Fruit fly (Drosophila melanogaster) whole organism, embryonic: ENCODE results near the gene unc-119.

Experiments used
- Ada2b ChIP-seq: fragments of 200-800 bp; sonication (Bioruptor generic); IDR thresholded peaks from 2 replicates; pipeline ENCODE4 v1.3.6; 2022; ENCODE audit warnings: missing biosample characterization, missing genetic modification characterization
- Aef1 ChIP-seq: fragments of 200-800 bp; sonication (Bioruptor generic); IDR thresholded peaks from 3 replicates; pipeline ENCODE4 v1.3.6; 2022; ENCODE audit warnings: missing biosample characterization, missing genetic modification characterization
- Asciz ChIP-seq: fragments of 200-800 bp; sonication (Bioruptor generic); optimal IDR thresholded peaks from 2 replicates; lab custom pipeline; 2017; ENCODE audit warnings: missing biosample characterization, mild to moderate bottlenecking, missing genetic modification characterization, missing genetic modification reagents
- Atf3 ChIP-seq: fragments of 200-800 bp; sonication (Bioruptor generic); optimal IDR thresholded peaks from 3 replicates; lab custom pipeline; 2016; ENCODE audit warnings: missing biosample characterization, missing genetic modification characterization
- Awh ChIP-seq: fragments of 200-800 bp; sonication (Bioruptor generic); IDR thresholded peaks from 2 replicates; pipeline ENCODE4, ENCODE4 v1.3.6; 2022; ENCODE audit warnings: missing biosample characterization, missing genetic modification characterization
- Bdp1 ChIP-seq: fragments of 200-800 bp; sonication (Bioruptor generic); optimal IDR thresholded peaks from 3 replicates; lab custom pipeline; 2016; ENCODE audit warnings: missing biosample characterization, missing genetic modification characterization
- Bgb ChIP-seq: fragments of 200-800 bp; sonication (Bioruptor generic); IDR thresholded peaks from 2 replicates; pipeline ENCODE4 v1.3.6; 2022; ENCODE audit warnings: missing biosample characterization, missing genetic modification characterization; ENCODE audit not compliant: partially characterized antibody
- BtbVII ChIP-seq: fragments of 200-800 bp; sonication (Bioruptor generic); optimal IDR thresholded peaks from 3 replicates; lab custom pipeline; 2017; ENCODE audit warnings: missing biosample characterization, mild to moderate bottlenecking, missing genetic modification characterization
- CG10274 ChIP-seq: fragments of 200-800 bp; sonication (Bioruptor generic); optimal IDR thresholded peaks from 3 replicates; lab custom pipeline; 2017; ENCODE audit warnings: missing biosample characterization, mild to moderate bottlenecking, missing genetic modification characterization
- CG10543 ChIP-seq: fragments of 200-800 bp; sonication (Bioruptor generic); optimal IDR thresholded peaks from 3 replicates; lab custom pipeline; 2017; ENCODE audit warnings: missing biosample characterization, mild to moderate bottlenecking, missing genetic modification characterization, moderate library complexity
- CG11398 ChIP-seq: fragments of 200-800 bp; sonication (Bioruptor generic); optimal IDR thresholded peaks from 2 replicates; lab custom pipeline; 2016; ENCODE audit warnings: missing biosample characterization, missing genetic modification characterization
- CG11504 ChIP-seq: fragments of 200-800 bp; sonication (Bioruptor generic); optimal IDR thresholded peaks from 3 replicates; lab custom pipeline; 2019; ENCODE audit warnings: missing biosample characterization, mild to moderate bottlenecking, missing genetic modification characterization, moderate library complexity
- CG11723 ChIP-seq: fragments of 200-800 bp; sonication (Bioruptor generic); optimal IDR thresholded peaks from 2 replicates; lab custom pipeline; 2017; ENCODE audit warnings: missing biosample characterization, mild to moderate bottlenecking, missing genetic modification characterization
- CG12104 ChIP-seq: fragments of 200-800 bp; sonication (Bioruptor generic); optimal IDR thresholded peaks from 3 replicates; lab custom pipeline; 2016; ENCODE audit warnings: missing biosample characterization, missing genetic modification characterization
- CG12744 ChIP-seq: fragments of 200-800 bp; sonication (Bioruptor generic); optimal IDR thresholded peaks from 2 replicates; lab custom pipeline; 2016; ENCODE audit warnings: missing biosample characterization, missing genetic modification characterization
- CG12769 ChIP-seq: fragments of 200-800 bp; sonication (Bioruptor generic); optimal IDR thresholded peaks from 2 replicates; lab custom pipeline; 2019; ENCODE audit warnings: missing biosample characterization, mild to moderate bottlenecking, missing genetic modification characterization, moderate library complexity
- CG16813 ChIP-seq: fragments of 200-800 bp; sonication (Bioruptor generic); IDR thresholded peaks from 3 replicates; pipeline ENCODE4 v1.3.6; 2022; ENCODE audit warnings: missing biosample characterization, missing genetic modification characterization; ENCODE audit not compliant: partially characterized antibody
- CG2889 ChIP-seq: fragments of 200-800 bp; sonication (Bioruptor generic); IDR thresholded peaks from 3 replicates; pipeline ENCODE4 v1.3.6; 2022; ENCODE audit warnings: missing biosample characterization, missing genetic modification characterization
- CG33557 ChIP-seq: fragments of 200-800 bp; sonication (Bioruptor generic); optimal IDR thresholded peaks from 2 replicates; lab custom pipeline; 2019; ENCODE audit warnings: missing biosample characterization, mild to moderate bottlenecking, missing genetic modification characterization, moderate library complexity
- CG6683 ChIP-seq: fragments of 200-800 bp; sonication (Bioruptor generic); optimal IDR thresholded peaks from 2 replicates; lab custom pipeline; 2017; ENCODE audit warnings: missing biosample characterization, mild to moderate bottlenecking, missing genetic modification characterization, missing genetic modification reagents
- CHES-1-like ChIP-seq: fragments of 200-800 bp; sonication (Bioruptor generic); optimal IDR thresholded peaks from 2 replicates; lab custom pipeline; 2016; ENCODE audit warnings: missing biosample characterization, missing genetic modification characterization
- Deaf1 ChIP-seq: fragments of 200-800 bp; optimal IDR thresholded peaks from 3 replicates; lab custom pipeline; 2019; ENCODE audit warnings: missing biosample characterization, mild to moderate bottlenecking, missing genetic modification characterization, moderate library complexity
- Dip3 ChIP-seq: fragments of 200-800 bp; sonication (Bioruptor generic); optimal IDR thresholded peaks from 3 replicates; lab custom pipeline; 2016; ENCODE audit warnings: missing biosample characterization, missing genetic modification characterization
- ERR ChIP-seq: fragments of 200-800 bp; sonication (Bioruptor generic); optimal IDR thresholded peaks from 2 replicates; lab custom pipeline; 2016; ENCODE audit warnings: missing biosample characterization, missing genetic modification characterization
- Fer3 ChIP-seq: fragments of 200-800 bp; sonication (Bioruptor generic); optimal IDR thresholded peaks from 2 replicates; lab custom pipeline; 2018; ENCODE audit warnings: missing biosample characterization, mild to moderate bottlenecking, missing genetic modification characterization, moderate library complexity
- HHEX ChIP-seq: fragments of 200-800 bp; sonication (Bioruptor generic); optimal IDR thresholded peaks from 3 replicates; lab custom pipeline; 2017; ENCODE audit warnings: missing biosample characterization, mild to moderate bottlenecking, missing genetic modification characterization, missing genetic modification reagents
- HLH54F ChIP-seq: fragments of 200-800 bp; sonication (Bioruptor generic); optimal IDR thresholded peaks from 3 replicates; lab custom pipeline; 2016; ENCODE audit warnings: missing biosample characterization, missing genetic modification characterization
- Hr39 ChIP-seq: fragments of >200 bp; optimal IDR thresholded peaks from 2 replicates; lab custom pipeline; 2017
- Meics ChIP-seq: fragments of 200-800 bp; sonication (Bioruptor generic); optimal IDR thresholded peaks from 2 replicates; lab custom pipeline; 2017; ENCODE audit warnings: missing biosample characterization, mild to moderate bottlenecking, missing genetic modification characterization
- Oaz ChIP-seq: fragments of 200-800 bp; sonication (Bioruptor generic); IDR thresholded peaks from 2 replicates; pipeline ENCODE4 v1.3.6; 2022; ENCODE audit warnings: missing biosample characterization, missing genetic modification characterization
- PHDP ChIP-seq: fragments of 200-800 bp; sonication (Bioruptor generic); optimal IDR thresholded peaks from 3 replicates; lab custom pipeline; 2018; ENCODE audit warnings: missing biosample characterization, mild to moderate bottlenecking, missing genetic modification characterization, moderate library complexity
- Rfx ChIP-seq: fragments of 200-800 bp; sonication (Bioruptor generic); IDR thresholded peaks from 2 replicates; pipeline ENCODE4 v1.3.6; 2022; ENCODE audit warnings: missing biosample characterization, missing genetic modification characterization
- Sry-β ChIP-seq: fragments of 200-800 bp; sonication (Bioruptor generic); optimal IDR thresholded peaks from 2 replicates; lab custom pipeline; 2018; ENCODE audit warnings: missing biosample characterization, mild to moderate bottlenecking, missing genetic modification characterization, moderate library complexity
- Ssrp ChIP-seq: fragments of 200-800 bp; sonication (Bioruptor generic); optimal IDR thresholded peaks from 2 replicates; lab custom pipeline; 2018; ENCODE audit warnings: missing biosample characterization, mild to moderate bottlenecking, missing genetic modification characterization, moderate library complexity
- al ChIP-seq: fragments of 200-800 bp; sonication (Bioruptor generic); IDR thresholded peaks from 2 replicates; pipeline ENCODE4 v1.3.6; 2022; ENCODE audit warnings: missing biosample characterization, missing genetic modification characterization
- ara ChIP-seq: fragments of 200-800 bp; sonication (Bioruptor generic); IDR thresholded peaks from 2 replicates; pipeline ENCODE4 v1.3.6; 2022; ENCODE audit warnings: missing biosample characterization, missing genetic modification characterization
- bigmax ChIP-seq: fragments of 200-800 bp; sonication (Bioruptor generic); optimal IDR thresholded peaks from 2 replicates; lab custom pipeline; 2018; ENCODE audit warnings: missing biosample characterization, mild to moderate bottlenecking, missing genetic modification characterization
- chm ChIP-seq: fragments of 200-800 bp; sonication (Bioruptor generic); IDR thresholded peaks from 2 replicates; pipeline ENCODE4 v1.3.6; 2022; ENCODE audit warnings: missing biosample characterization, missing genetic modification characterization
- ems ChIP-seq: fragments of 200-800 bp; sonication (Bioruptor generic); optimal IDR thresholded peaks from 3 replicates; lab custom pipeline; 2016; ENCODE audit warnings: missing biosample characterization, missing genetic modification characterization
- ftz-f1 ChIP-seq: fragments of 200-800 bp; sonication (Bioruptor generic); optimal IDR thresholded peaks from 2 replicates; lab custom pipeline; 2016; ENCODE audit warnings: missing biosample characterization, missing genetic modification characterization
- gcm ChIP-seq: fragments of 200-800 bp; sonication (Bioruptor generic); optimal IDR thresholded peaks from 2 replicates; lab custom pipeline; 2019; ENCODE audit warnings: missing biosample characterization, mild to moderate bottlenecking, missing genetic modification characterization, moderate library complexity
- kay ChIP-seq: fragments of 200-800 bp; sonication (Bioruptor generic); optimal IDR thresholded peaks from 2 replicates; lab custom pipeline; 2016; ENCODE audit warnings: missing biosample characterization, missing genetic modification characterization
- lola ChIP-seq, 3 experiments: fragments of >200 bp in 2 of 3; fragments of 200-800 bp in 1 of 3; sonication (Bioruptor generic) in 1 of 3; optimal IDR thresholded peaks; 2 replicates each; lab custom pipeline; 2017 to 2019; ENCODE audit warnings: missing biosample characterization in 3 of 3, missing genetic modification characterization in 3 of 3, mild to moderate bottlenecking in 1 of 3, moderate library complexity in 1 of 3
- pros ChIP-seq: fragments of 200-800 bp; sonication (Bioruptor generic); optimal IDR thresholded peaks from 3 replicates; lab custom pipeline; 2019; ENCODE audit warnings: missing biosample characterization, mild to moderate bottlenecking, missing genetic modification characterization, moderate library complexity
- ranshi ChIP-seq: fragments of 200-800 bp; sonication (Bioruptor generic); IDR thresholded peaks from 2 replicates; pipeline ENCODE4 v1.3.6; 2022; ENCODE audit warnings: missing biosample characterization, missing genetic modification characterization
- shn ChIP-seq: fragments of 200-800 bp; sonication (Bioruptor generic); optimal IDR thresholded peaks from 3 replicates; lab custom pipeline; 2016; ENCODE audit warnings: missing biosample characterization, missing genetic modification characterization
- sim ChIP-seq: fragments of 200-800 bp; sonication (Bioruptor generic); IDR thresholded peaks from 2 replicates; pipeline ENCODE4 v1.3.6; 2022; ENCODE audit warnings: missing biosample characterization, missing genetic modification characterization
- sisA ChIP-seq: fragments of 200-800 bp; sonication (Bioruptor generic); IDR thresholded peaks from 2 replicates; pipeline ENCODE4 v1.3.6; 2022; ENCODE audit warnings: missing biosample characterization, missing genetic modification characterization
- slp2 ChIP-seq: fragments of 200-800 bp; sonication (Bioruptor generic); optimal IDR thresholded peaks from 2 replicates; lab custom pipeline; 2016; ENCODE audit warnings: missing biosample characterization, missing genetic modification characterization

The unc-119 gene

DNA sequence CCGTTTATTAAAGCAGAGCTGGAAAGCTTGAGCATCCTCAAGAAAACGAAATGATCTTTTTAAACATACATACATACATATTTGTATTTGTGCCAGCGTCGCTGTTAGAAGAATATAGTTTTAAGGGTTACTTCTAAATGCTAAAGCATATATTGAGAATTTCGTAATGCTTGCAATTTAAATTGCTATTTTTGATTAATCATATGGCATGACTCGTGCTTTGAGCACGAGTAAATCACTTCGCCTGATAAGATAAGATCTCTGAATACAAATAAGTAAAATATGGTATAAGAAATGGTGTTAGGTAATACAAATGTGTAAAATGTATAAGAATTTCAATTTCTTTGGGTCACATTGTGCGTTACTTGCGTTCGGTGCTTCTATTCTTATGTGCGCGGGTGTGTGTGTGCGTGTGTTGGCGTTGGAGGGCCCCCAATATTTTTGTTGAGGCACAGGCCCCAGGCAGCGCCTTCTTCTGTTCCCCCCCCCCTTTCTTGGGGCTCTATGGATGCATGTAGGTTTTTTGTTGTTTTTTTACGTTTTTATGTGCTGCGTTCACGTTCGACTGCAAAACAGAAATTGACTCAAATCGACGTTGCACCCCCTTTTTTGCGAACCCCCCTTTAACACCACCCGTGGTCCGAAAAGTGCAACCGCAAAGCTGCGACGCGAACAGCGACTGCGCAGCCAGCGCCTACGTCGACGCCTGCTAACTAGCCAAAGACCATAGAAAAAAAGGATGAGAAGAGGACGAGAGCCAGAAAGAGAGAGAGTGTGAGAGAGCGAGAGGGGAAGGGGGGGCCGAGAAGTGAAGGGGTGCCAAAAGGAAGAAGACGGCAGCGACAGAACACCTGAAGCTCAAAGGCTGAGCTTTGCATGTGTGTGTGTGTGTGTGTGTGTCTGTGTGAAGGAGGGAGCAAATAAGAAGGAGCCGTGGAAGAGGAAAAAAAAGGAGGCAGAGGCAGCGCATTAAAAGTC is 10.5 kb upstream of the unc-119 start (continued):
- TF ChIP-seq CG6683: no peak
- peak; percentile 34; the same call in 1 of the 2 replicates for TF ChIP-seq Rfx (GFP tag; lab: Robert Waterston, UW)
- TF ChIP-seq CG11398: peak; percentile 5
- no peak for TF ChIP-seq kay (GFP tag; lab: Kevin White, UChicago)
- TF ChIP-seq Atf3 (GFP tag; lab: Kevin White, UChicago): peak; percentile 3
- peak; percentile 68 for TF ChIP-seq CG33557 (GFP tag; lab: Kevin White, UChicago)
- peak; percentile 52 for TF ChIP-seq BtbVII (GFP tag; lab: Kevin White, UChicago)
- TF ChIP-seq CG16813 (GFP tag; lab: Robert Waterston, UW): no peak
- TF ChIP-seq al (GFP tag; lab: Robert Waterston, UW): no peak
- peak; percentile 55; the same call in 1 of the 2 replicates for TF ChIP-seq Awh (GFP tag; lab: Robert Waterston, UW)
- TF ChIP-seq CG11504: peak; percentile 79
- TF ChIP-seq ems (GFP tag; lab: Kevin White, UChicago): no peak
- TF ChIP-seq shn (GFP tag; lab: Kevin White, UChicago): no peak
- TF ChIP-seq CG2889 (GFP tag; lab: Robert Waterston, UW): no peak
- TF ChIP-seq Dip3 (GFP tag; lab: Kevin White, UChicago): no peak
- TF ChIP-seq ERR (GFP tag; lab: Kevin White, UChicago): no peak
- TF ChIP-seq sim (GFP tag; lab: Robert Waterston, UW): no peak
- peak; percentile 48 for TF ChIP-seq CG10274
- peak; percentile 42 for TF ChIP-seq sisA (GFP tag; lab: Robert Waterston, UW)
- TF ChIP-seq Ssrp: peak; percentile 53
- peak; percentile 65 for TF ChIP-seq CG12104 (GFP tag; lab: Kevin White, UChicago)
- no peak for TF ChIP-seq Fer3 (tag; lab: Kevin White, UChicago)
- no peak for TF ChIP-seq CG10543 (GFP tag; lab: Kevin White, UChicago)
- TF ChIP-seq ranshi (GFP tag; lab: Robert Waterston, UW): peak; percentile 35
- TF ChIP-seq slp2: peak; percentile 47
- peak; percentile 33 for TF ChIP-seq Ada2b (GFP tag; lab: Robert Waterston, UW)
- TF ChIP-seq Asciz (GFP tag; lab: Kevin White, UChicago): peak; percentile 74
- TF ChIP-seq bigmax (GFP tag; lab: Kevin White, UChicago): no peak
- no peak for TF ChIP-seq CG12744 (GFP tag; lab: Kevin White, UChicago)
- TF ChIP-seq HLH54F: peak; percentile 8
- peak in 1 of 3 experiments; percentile 86 for TF ChIP-seq lola (GFP tag; optimal IDR thresholded peaks at IDR 0.05; lab: Kevin White, UChicago)
- TF ChIP-seq CG12769 (tag; lab: Kevin White, UChicago): no peak
- TF ChIP-seq ftz-f1 (GFP tag; lab: Kevin White, UChicago): no peak
- peak; percentile 46 for TF ChIP-seq CG11723 (GFP tag; lab: Kevin White, UChicago)
- TF ChIP-seq Meics (GFP tag; lab: Kevin White, UChicago): peak; percentile 56
- no peak for TF ChIP-seq CHES-1-like (GFP tag; lab: Kevin White, UChicago)
- no peak; the same call in 2 of the 3 replicates for TF ChIP-seq Aef1 (GFP tag; lab: Robert Waterston, UW)
- peak; percentile 28; the same call in 1 of the 2 replicates for TF ChIP-seq ara (GFP tag; lab: Robert Waterston, UW)
- TF ChIP-seq gcm (GFP tag; lab: Kevin White, UChicago): no peak
- TF ChIP-seq HHEX (GFP tag; lab: Kevin White, UChicago): peak; percentile 18
- no peak for TF ChIP-seq PHDP (tag; lab: Kevin White, UChicago)
- TF ChIP-seq pros (GFP tag; lab: Kevin White, UChicago): no peak
- no peak for TF ChIP-seq Bdp1 (GFP tag; lab: Kevin White, UChicago)
- TF ChIP-seq chm (GFP tag; lab: Robert Waterston, UW): no peak
- no peak for TF ChIP-seq Deaf1 (tag; lab: Kevin White, UChicago)
- TF ChIP-seq Oaz (GFP tag; lab: Robert Waterston, UW): no peak
- no peak for TF ChIP-seq Hr39 (lab: Kevin White, UChicago)
- no peak for TF ChIP-seq Bgb (GFP tag; lab: Robert Waterston, UW)
- no peak for TF ChIP-seq Sry-β (GFP tag; lab: Kevin White, UChicago)
